Fruit fly (Drosophila melanogaster): ENCODE measurements around the gene Pli.
A peak's percentile ranks its signal among the peaks of the same experiment; 100 is the strongest.

Pli gene

DNA sequence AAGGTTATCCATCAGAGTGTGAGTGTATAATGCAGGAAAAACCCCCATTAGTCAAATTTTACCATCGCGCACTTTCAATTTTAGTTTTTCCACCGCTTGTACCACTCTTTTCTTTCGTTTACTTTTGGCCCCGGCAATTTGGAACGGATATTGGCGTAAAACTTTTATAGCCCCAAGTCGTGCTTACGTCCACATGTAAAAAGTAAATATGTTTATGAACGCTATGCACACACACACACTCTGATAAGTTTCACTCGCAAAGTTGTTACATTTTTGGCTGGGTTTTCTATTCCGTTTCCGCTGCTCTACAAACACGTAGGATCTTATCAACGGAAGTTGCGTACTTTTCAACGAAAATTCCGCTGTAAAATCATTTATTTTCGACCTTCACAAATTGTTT is 13.2 kb downstream of the Pli start (continued):
- TF ChIP-seq lab (GFP tag; optimal IDR thresholded peaks at IDR 0.05) (no peak), tna (GFP tag; IDR thresholded peaks at IDR 0.05; ENCODE audit: partially characterized antibody) (no peak), grau (tag; optimal IDR thresholded peaks at IDR 0.05) (no peak), HmgD (GFP tag; optimal IDR thresholded peaks at IDR 0.05) (no peak), CHES-1-like (GFP tag; optimal IDR thresholded peaks at IDR 0.05) (no peak), klu (GFP tag; IDR thresholded peaks at IDR 0.05) (no peak), aop (GFP tag; IDR thresholded peaks at IDR 0.05) (no peak), CG6765 (GFP tag; optimal IDR thresholded peaks at IDR 0.05) (no peak), Mes4 (GFP tag; optimal IDR thresholded peaks at IDR 0.05) (no peak), Hsf (GFP tag; optimal IDR thresholded peaks at IDR 0.05) (no peak), Vsx1 (GFP tag; optimal IDR thresholded peaks at IDR 0.05) (no peak), peb (GFP tag; IDR thresholded peaks at IDR 0.05) (no peak)

DNA sequence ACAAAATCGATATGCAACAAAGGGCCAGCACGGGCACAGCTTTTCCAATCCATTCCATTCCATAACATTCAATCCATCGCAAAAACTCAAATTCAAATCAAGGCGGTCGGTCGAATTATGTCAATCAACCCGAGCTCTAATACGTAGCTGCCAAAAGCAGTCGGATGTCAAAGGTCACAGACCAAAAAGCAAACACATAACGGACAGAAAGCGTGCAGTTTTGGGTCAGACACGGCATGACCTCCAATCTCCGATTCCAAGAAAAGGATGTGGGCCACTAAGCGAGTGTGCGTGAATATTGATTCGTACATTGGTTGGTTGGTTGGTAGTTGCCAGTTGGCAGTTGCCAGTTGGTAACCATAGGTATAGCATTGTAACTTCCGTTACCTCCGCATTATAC is 15.1 kb downstream of the Pli start:
- no peak for TF ChIP-seq CG11560 (tag; IDR thresholded peaks at IDR 0.05)
- peak in 1 of 2 experiments; percentile 70 for TF ChIP-seq Hr78 (GFP tag; optimal IDR thresholded peaks at IDR 0.05)

DNA sequence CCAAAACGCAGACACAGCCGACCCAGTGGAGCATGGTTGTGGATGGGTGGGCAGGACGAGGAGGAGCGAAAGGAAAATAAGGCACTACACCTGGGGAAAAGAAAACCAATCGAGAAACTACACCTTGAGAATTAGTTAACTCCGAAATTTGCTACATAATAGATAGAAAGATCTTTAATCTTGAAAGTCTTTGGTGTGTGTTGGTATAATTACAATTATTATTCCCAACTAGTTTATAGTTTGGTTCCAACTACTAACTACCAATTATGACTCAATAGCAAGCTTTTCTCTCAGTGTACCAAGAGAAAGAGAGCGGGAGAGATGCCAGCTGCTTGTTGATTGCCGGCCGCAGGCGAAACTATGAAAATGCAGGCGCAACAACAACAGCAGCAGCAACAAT is 15.7 kb downstream of the Pli start:
- TF ChIP-seq so (GFP tag; IDR thresholded peaks at IDR 0.05): no peak
- no peak for TF ChIP-seq NK7.1 (GFP tag; optimal IDR thresholded peaks at IDR 0.05)
- TF ChIP-seq Hey (tag; optimal IDR thresholded peaks at IDR 0.05): no peak
- no peak for TF ChIP-seq luna (GFP tag; optimal IDR thresholded peaks at IDR 0.05)
- no peak for TF ChIP-seq disco-r (GFP tag; optimal IDR thresholded peaks at IDR 0.05)
- no peak for TF ChIP-seq Dp (GFP tag; optimal IDR thresholded peaks at IDR 0.05)
- TF ChIP-seq z (GFP tag; IDR thresholded peaks at IDR 0.05): no peak
- TF ChIP-seq chn (GFP tag; optimal IDR thresholded peaks at IDR 0.05): no peak
- no peak for TF ChIP-seq CG6683 (GFP tag; optimal IDR thresholded peaks at IDR 0.05)
- peak; percentile 18 for TF ChIP-seq Oli (tag; optimal IDR thresholded peaks at IDR 0.05)
- no peak for TF ChIP-seq tup (GFP tag; optimal IDR thresholded peaks at IDR 0.05)
- no peak for TF ChIP-seq CG7987 (GFP tag; optimal IDR thresholded peaks at IDR 0.05)
- peak; percentile 37 for TF ChIP-seq gem (tag; optimal IDR thresholded peaks at IDR 0.05)
- no peak for TF ChIP-seq CG11696 (GFP tag; IDR thresholded peaks at IDR 0.05)
- no peak for TF ChIP-seq Jarid2 (GFP tag; optimal IDR thresholded peaks at IDR 0.05)
- TF ChIP-seq schlank (tag; optimal IDR thresholded peaks at IDR 0.05): no peak
- TF ChIP-seq CG12071 (GFP tag; optimal IDR thresholded peaks at IDR 0.05): no peak
- no peak for TF ChIP-seq Fer1 (GFP tag; optimal IDR thresholded peaks at IDR 0.05)
- TF ChIP-seq emc (GFP tag; optimal IDR thresholded peaks at IDR 0.05): no peak
- no peak for TF ChIP-seq corto (GFP tag; optimal IDR thresholded peaks at IDR 0.05)
- TF ChIP-seq inv (GFP tag; IDR thresholded peaks at IDR 0.05; ENCODE audit: partially characterized antibody): no peak
- 0 out of 2 replicates have a peak, but pooled peaks have one; percentile 35 for TF ChIP-seq sisA (GFP tag; IDR thresholded peaks at IDR 0.05)
- TF ChIP-seq fd64A (GFP tag; optimal IDR thresholded peaks at IDR 0.05): no peak
- TF ChIP-seq ato (GFP tag; IDR thresholded peaks at IDR 0.05; ENCODE audit: partially characterized antibody): no peak
- TF ChIP-seq tll (GFP tag; optimal IDR thresholded peaks at IDR 0.05): no peak
- TF ChIP-seq Dip2 (GFP tag; IDR thresholded peaks at IDR 0.05): no peak
- TF ChIP-seq Hr51 (GFP tag; optimal IDR thresholded peaks at IDR 0.05): peak in 1 of 2 experiments; percentile 15
- no peak for TF ChIP-seq CG17186 (GFP tag; optimal IDR thresholded peaks at IDR 0.05)
- TF ChIP-seq CG1603 (tag; optimal IDR thresholded peaks at IDR 0.05): peak; percentile 36
- no peak for TF ChIP-seq CG6813 (GFP tag; optimal IDR thresholded peaks at IDR 0.05)
- TF ChIP-seq E2f2 (GFP tag; IDR thresholded peaks at IDR 0.05): no peak
- TF ChIP-seq tin (GFP tag; optimal IDR thresholded peaks at IDR 0.05): no peak
- no peak for TF ChIP-seq CG4854 (GFP tag; optimal IDR thresholded peaks at IDR 0.05)
- no peak for TF ChIP-seq Optix (GFP tag; IDR thresholded peaks at IDR 0.05)

All from whole organism, embryonic.